Fruit fly (Drosophila melanogaster): ENCODE measurements around the gene CG14441.

The CG14441 gene

DNA sequence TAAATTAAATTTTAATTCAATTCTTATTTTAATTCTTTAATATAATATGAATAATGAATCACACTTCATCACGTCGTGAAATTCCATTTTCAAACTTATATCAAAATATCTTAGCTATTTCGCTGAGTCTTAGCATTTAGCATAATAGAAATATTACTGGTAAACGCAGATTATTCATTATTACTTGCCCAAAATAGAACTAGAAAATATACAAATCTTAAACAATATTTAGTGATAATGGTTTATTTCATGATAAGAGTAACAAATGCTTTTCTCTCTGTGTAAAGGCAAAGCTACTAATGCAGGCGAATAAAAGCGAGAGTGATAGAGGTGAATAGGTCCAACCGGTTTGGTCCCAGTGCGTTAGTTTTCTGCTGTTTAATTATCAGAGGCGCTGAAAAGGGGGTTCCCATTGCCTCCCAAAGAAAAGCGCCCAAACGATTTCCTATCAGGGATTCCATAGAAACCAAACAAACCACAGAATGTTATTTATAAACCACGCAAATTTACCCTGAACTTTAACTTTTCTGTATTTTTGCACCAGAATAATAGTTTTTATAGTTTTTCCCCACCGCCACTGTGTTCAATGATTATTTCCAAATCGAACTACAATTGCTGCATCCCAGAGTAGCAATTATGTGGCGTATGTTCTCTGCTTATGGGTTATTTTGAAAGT, 36.3 kb upstream of the CG14441 start (continued):
- TF ChIP-seq ci (GFP tag; IDR thresholded peaks at IDR 0.05) (no peak), cg (GFP tag; optimal IDR thresholded peaks at IDR 0.05) (no peak), CG18619 (GFP tag; optimal IDR thresholded peaks at IDR 0.05) (no peak), dmrt99B (tag; optimal IDR thresholded peaks at IDR 0.05) (peak; percentile 58), Hsf (GFP tag; optimal IDR thresholded peaks at IDR 0.05) (peak; percentile 29), Sry-β (GFP tag; optimal IDR thresholded peaks at IDR 0.05) (no peak), bigmax (GFP tag; optimal IDR thresholded peaks at IDR 0.05) (no peak), jing (GFP tag; optimal IDR thresholded peaks at IDR 0.05) (no peak), repo (GFP tag; optimal IDR thresholded peaks at IDR 0.05) (no peak), BEAF-32 (GFP tag; optimal IDR thresholded peaks at IDR 0.05) (no peak), gfzf (GFP tag; optimal IDR thresholded peaks at IDR 0.05) (no peak), Side (GFP tag; optimal IDR thresholded peaks at IDR 0.05) (no peak), disco-r (GFP tag; optimal IDR thresholded peaks at IDR 0.05) (no peak), CG16779 (GFP tag; IDR thresholded peaks at IDR 0.05) (no peak), Gug (GFP tag; IDR thresholded peaks at IDR 0.05) (peak; percentile 47; the same call in 1 of the 4 replicates), CG15696 (tag; optimal IDR thresholded peaks at IDR 0.05) (no peak), schlank (tag; optimal IDR thresholded peaks at IDR 0.05) (no peak), CG2875 (GFP tag; optimal IDR thresholded peaks at IDR 0.05) (no peak), row (GFP tag; IDR thresholded peaks at IDR 0.05) (peak; percentile 68), CG34376 (GFP tag; optimal IDR thresholded peaks at IDR 0.05) (no peak), dysf (GFP tag; IDR thresholded peaks at IDR 0.05) (peak; percentile 70), CG12391 (tag; optimal IDR thresholded peaks at IDR 0.05) (no peak), CG6791 (GFP tag; IDR thresholded peaks at IDR 0.05; ENCODE audit: partially characterized antibody) (no peak), Optix (GFP tag; IDR thresholded peaks at IDR 0.05) (peak; percentile 68; the same call in 2 of the 3 replicates), YL-1 (GFP tag; optimal IDR thresholded peaks at IDR 0.05) (no peak), gro (GFP tag; optimal IDR thresholded peaks at IDR 0.05) (no peak), NC2α (GFP tag; optimal IDR thresholded peaks at IDR 0.05) (no peak), Kr (GFP tag; optimal IDR thresholded peaks at IDR 0.05) (no peak), usp (GFP tag; optimal IDR thresholded peaks at IDR 0.05) (no peak), abd-A (tag; optimal IDR thresholded peaks at IDR 0.05) (no peak), Elba2 (GFP tag; optimal IDR thresholded peaks at IDR 0.05) (no peak), chm (GFP tag; IDR thresholded peaks at IDR 0.05) (no peak), fru (optimal IDR thresholded peaks at IDR 0.05) (no peak), tap (tag; optimal IDR thresholded peaks at IDR 0.05) (no peak), ara (GFP tag; IDR thresholded peaks at IDR 0.05) (no peak), maf-S (GFP tag; optimal IDR thresholded peaks at IDR 0.05) (no peak), CG9215 (GFP tag; IDR thresholded peaks at IDR 0.05) (peak; percentile 41; the same call in 1 of the 2 replicates), Sox100B (GFP tag; optimal IDR thresholded peaks at IDR 0.05) (peak; percentile 59), lmd (GFP tag; IDR thresholded peaks at IDR 0.05) (peak; percentile 69), fd64A (GFP tag; optimal IDR thresholded peaks at IDR 0.05) (no peak), zen (tag; optimal IDR thresholded peaks at IDR 0.05) (no peak), CG8290 (GFP tag; optimal IDR thresholded peaks at IDR 0.05) (no peak), CG8290 (tag; optimal IDR thresholded peaks at IDR 0.05) (peak in 1 of 2 experiments; percentile 46), pho (GFP tag; optimal IDR thresholded peaks at IDR 0.05) (peak; percentile 48), BtbVII (GFP tag; optimal IDR thresholded peaks at IDR 0.05) (no peak), sens-2 (GFP tag; IDR thresholded peaks at IDR 0.05) (no peak), CG6689 (GFP tag; IDR thresholded peaks at IDR 0.05) (peak; percentile 53; the same call in 1 of the 2 replicates), CG12104 (GFP tag; optimal IDR thresholded peaks at IDR 0.05) (no peak), CG2712 (tag; optimal IDR thresholded peaks at IDR 0.05) (peak; percentile 18), gsb (GFP tag; IDR thresholded peaks at IDR 0.05) (0 out of 2 replicates have a peak, but pooled peaks have one; percentile 31), CG11247 (GFP tag; IDR thresholded peaks at IDR 0.05) (no peak)

Measured in whole organism, embryonic.